Fruit fly (Drosophila melanogaster) whole organism, pupa: ENCODE measurements around the gene CG34308.

Experiments
- CG13204 ChIP-seq: fragments of 200-800 bp; sonication (Bioruptor generic); optimal IDR thresholded peaks from 2 replicates; lab custom pipeline; 2018; ENCODE audit warnings: missing biosample characterization, mild to moderate bottlenecking, missing genetic modification characterization, moderate library complexity
- CG15710 ChIP-seq: fragments of 200-800 bp; sonication (Bioruptor generic); optimal IDR thresholded peaks from 2 replicates; lab custom pipeline; 2018; ENCODE audit warnings: missing biosample characterization, mild to moderate bottlenecking, missing genetic modification characterization, moderate library complexity
- CG32121 ChIP-seq: fragments of 200-800 bp; sonication (Bioruptor generic); IDR thresholded peaks from 2 replicates; pipeline ENCODE4 v1.3.6; 2022; ENCODE audit warnings: missing biosample characterization, missing genetic modification characterization
- CG34367 ChIP-seq: fragments of 200-800 bp; sonication (Bioruptor generic); optimal IDR thresholded peaks from 2 replicates; lab custom pipeline; 2018; ENCODE audit warnings: missing biosample characterization, mild to moderate bottlenecking, missing genetic modification characterization
- CG4496 ChIP-seq: fragments of 200-800 bp; sonication (Bioruptor generic); IDR thresholded peaks from 3 replicates; pipeline ENCODE4 v1.3.6; 2022; ENCODE audit warnings: missing biosample characterization, missing genetic modification characterization
- CG9948 ChIP-seq: fragments of 200-800 bp; sonication (Bioruptor generic); optimal IDR thresholded peaks from 2 replicates; lab custom pipeline; 2018; ENCODE audit warnings: missing biosample characterization, mild to moderate bottlenecking, missing genetic modification characterization, moderate library complexity
- EcR ChIP-seq: fragments of 200-800 bp; sonication (Bioruptor generic); optimal IDR thresholded peaks from 3 replicates; lab custom pipeline; 2019; ENCODE audit warnings: missing biosample characterization, missing genetic modification characterization, mild to moderate bottlenecking, moderate library complexity, missing genetic modification reagents
- Pif1A ChIP-seq: fragments of 200-800 bp; sonication (Bioruptor generic); optimal IDR thresholded peaks from 3 replicates; lab custom pipeline; 2016; ENCODE audit warnings: missing biosample characterization, missing genetic modification characterization
- Pif1B ChIP-seq: fragments of 200-800 bp; sonication (Bioruptor generic); optimal IDR thresholded peaks from 3 replicates; lab custom pipeline; 2016; ENCODE audit warnings: missing biosample characterization, missing genetic modification characterization

DNA sequence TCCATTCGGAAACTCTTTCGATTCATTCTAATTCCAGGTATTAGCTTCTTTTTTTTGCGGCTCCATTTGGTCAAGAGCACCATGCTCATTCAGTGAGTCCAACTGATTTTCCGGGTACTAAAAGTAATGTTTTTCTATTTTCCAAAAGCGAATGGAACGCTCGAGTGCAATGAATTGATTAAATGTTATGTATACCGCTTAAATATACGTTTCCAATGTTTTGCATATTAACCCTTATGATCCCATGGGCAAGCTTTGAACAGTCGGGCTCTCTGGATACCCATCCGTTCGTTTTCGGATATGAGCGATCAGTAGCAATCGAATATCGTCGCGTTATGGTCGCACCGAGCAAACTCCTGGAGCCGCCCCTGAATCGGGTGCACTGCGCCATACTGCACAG lies 41.6 kb upstream of the CG34308 start, which contains the start of gene CG31157:
- TF ChIP-seq EcR (GFP tag; lab: Kevin White, UChicago) (no peak), Pif1B (no peak), CG9948 (tag; lab: Kevin White, UChicago) (no peak), CG34367 (tag; lab: Kevin White, UChicago) (no peak), CG4496 (no peak), CG32121 (GFP tag; lab: Robert Waterston, UW) (no peak), CG13204 (GFP tag; lab: Kevin White, UChicago) (no peak), CG15710 (tag; lab: Kevin White, UChicago) (no peak), Pif1A (GFP tag; lab: Kevin White, UChicago) (no peak)
